Worm (Caenorhabditis elegans) whole organism, L4 larva: ENCODE measurements around the gene npr-31.

Experiments
- F37D6.2 ChIP-seq: sonication (generic microtip); optimal IDR thresholded peaks from 2 replicates; lab custom pipeline; 2016; ENCODE audit warnings: mild to moderate bottlenecking, missing genetic modification characterization, missing compliant biosample characterization
- F49E8.2 ChIP-seq: sonication (generic microtip); optimal IDR thresholded peaks from 2 replicates; lab custom pipeline; 2016; ENCODE audit warnings: missing compliant biosample characterization, mild to moderate bottlenecking, missing genetic modification characterization, borderline replicate concordance
- attf-4 ChIP-seq: sonication (generic microtip); optimal IDR thresholded peaks from 3 replicates; lab custom pipeline; 2017; ENCODE audit warnings: missing biosample characterization, missing genetic modification characterization
- daf-12 ChIP-seq: fragments of 150-350 bp; optimal IDR thresholded peaks from 2 replicates; lab custom pipeline; 2014; ENCODE audit warnings: missing biosample characterization, missing genetic modification reagents, missing genetic modification characterization
- fos-1 ChIP-seq: fragments of 150-350 bp; optimal IDR thresholded peaks from 2 replicates; lab custom pipeline; 2014; ENCODE audit warnings: missing biosample characterization, missing genetic modification characterization
- lin-15B ChIP-seq: fragments of 150-350 bp; sonication (generic microtip); optimal IDR thresholded peaks from 3 replicates; lab custom pipeline; 2014; ENCODE audit warnings: missing biosample characterization, missing genetic modification characterization
- lsy-2 ChIP-seq, 2 experiments: fragments of 150-350 bp in 1 of 2; sonication (generic microtip) in 1 of 2; optimal IDR thresholded peaks; 2 replicates each; lab custom pipeline; 2014 to 2017; ENCODE audit warnings: missing biosample characterization in 2 of 2, missing genetic modification characterization in 2 of 2
- snpc-4 ChIP-seq: fragments of 150-350 bp; optimal IDR thresholded peaks from 2 replicates; lab custom pipeline; 2014; ENCODE audit warnings: missing biosample characterization, missing genetic modification characterization

DNA sequence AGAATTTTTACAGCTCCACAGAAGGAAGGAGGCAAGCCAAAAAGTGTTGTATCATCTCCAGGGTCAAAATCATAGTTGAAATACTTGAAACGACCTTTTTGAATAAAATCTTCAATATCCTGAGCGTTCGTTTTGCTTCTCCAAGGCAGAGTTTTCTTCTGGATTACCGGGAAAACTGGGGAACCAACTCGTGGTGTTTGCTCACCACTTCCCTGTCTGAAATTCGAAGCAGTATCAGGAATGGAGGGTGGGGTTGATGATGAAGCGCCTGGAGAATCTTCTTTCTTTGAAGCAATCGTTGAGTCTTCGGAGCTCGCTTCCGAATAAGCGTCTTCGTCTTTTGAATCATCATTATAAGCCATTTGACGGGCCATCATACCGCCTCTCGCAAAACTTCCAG, 41.3 kb upstream of the npr-31 start:
- TF ChIP-seq lsy-2 (tag; optimal IDR thresholded peaks at IDR 0.05; lab: Kevin White, UChicago) (no peak), daf-12 (tag; lab: Kevin White, UChicago) (no peak), fos-1 (tag; lab: Kevin White, UChicago) (no peak), F37D6.2 (no peak), attf-4 (no peak), snpc-4 (no peak), F49E8.2 (tag; lab: Kevin White, UChicago) (no peak), lin-15B (no peak)
